Worm (Caenorhabditis elegans): ENCODE data around the gene pld-1.

Gene pld-1

DNA sequence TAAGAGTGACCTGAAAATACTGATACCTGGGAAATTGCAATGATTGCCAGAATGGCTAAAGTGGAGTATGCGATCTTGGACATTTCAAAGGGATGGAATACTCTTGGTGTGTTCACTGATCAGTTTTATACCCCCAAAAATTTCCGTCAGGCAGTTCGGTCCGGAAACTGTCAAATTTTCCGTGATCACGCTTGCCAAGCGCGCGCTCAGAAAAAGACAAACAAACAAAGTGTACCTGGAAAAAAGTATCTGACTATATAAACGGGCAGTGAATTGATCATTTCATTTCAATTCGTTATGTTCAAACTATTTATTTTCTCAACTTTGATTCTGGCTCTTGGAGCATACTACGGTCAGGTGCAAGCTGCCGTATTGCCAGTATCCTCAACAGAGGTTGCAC is 10.2 kb upstream of the pld-1 start, which contains the start of the genes idpb-3 and idpb-1:
TSS of gene idpb-3 (minus strand) at position 101 of the 400 bp plus-strand sequence.
TSS of gene idpb-1 (plus strand) at position 284 of the 400 bp plus-strand sequence.
- no peak for TF ChIP-seq rbr-2 (tag; optimal IDR thresholded peaks at IDR 0.05)
- no peak for TF ChIP-seq ces-1 (GFP tag; optimal IDR thresholded peaks at IDR 0.05)
- TF ChIP-seq aha-1 (tag) = peak; percentile 51
- TF ChIP-seq lin-29 (GFP tag; IDR thresholded peaks at IDR 0.05) = no peak
- TF ChIP-seq ceh-20 (GFP tag; IDR thresholded peaks at IDR 0.05) = no peak

DNA sequence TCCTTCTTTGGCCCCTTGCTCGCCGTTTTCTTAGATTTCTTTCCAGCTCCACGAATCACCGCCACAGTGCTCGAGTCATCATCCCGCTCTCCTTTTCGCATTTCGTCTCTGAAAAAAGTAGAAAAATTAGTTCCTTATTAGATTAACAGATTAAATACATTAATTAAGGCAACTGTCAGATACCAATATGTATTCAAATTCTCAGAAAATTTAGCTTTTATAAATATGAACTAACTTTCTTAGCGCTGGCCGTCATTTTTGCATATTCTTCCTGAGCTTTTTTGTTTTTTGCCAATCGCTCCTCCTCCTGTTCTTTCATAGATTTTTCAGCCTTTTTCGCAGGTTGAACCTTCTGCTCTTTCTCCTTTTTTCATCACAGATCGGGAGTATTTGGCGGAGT is 8.2 kb upstream of the pld-1 start, which contains the start of gene C04G6.6:
TSS of gene C04G6.6 (minus strand) at position 101 of the 400 bp plus-strand sequence.
- TF ChIP-seq set-16 (GFP tag; IDR thresholded peaks at IDR 0.05) (no peak), F26F4.8 (GFP tag; conservative IDR thresholded peaks at IDR 0.05) (no peak), dve-1 (tag; optimal IDR thresholded peaks at IDR 0.05; ENCODE audit: insufficient read depth) (no peak), nhr-237 (tag; optimal IDR thresholded peaks at IDR 0.05) (no peak), nhr-111 (GFP tag; optimal IDR thresholded peaks at IDR 0.05) (no peak), ceh-62 (tag; optimal IDR thresholded peaks at IDR 0.05) (no peak), nhr-102 (tag; optimal IDR thresholded peaks at IDR 0.05) (no peak), ceh-82 (tag; optimal IDR thresholded peaks at IDR 0.05) (no peak), vab-7 (GFP tag; IDR thresholded peaks at IDR 0.05) (no peak), mdl-1 (tag; optimal IDR thresholded peaks at IDR 0.05) (no peak), nhr-11 (tag; optimal IDR thresholded peaks at IDR 0.05) (no peak), skn-1 (tag; optimal IDR thresholded peaks at IDR 0.05) (no peak), T20F7.1 (GFP tag; optimal IDR thresholded peaks at IDR 0.05) (no peak), daf-19 (GFP tag; conservative IDR thresholded peaks at IDR 0.05) (no peak), arid-1 (GFP tag; conservative IDR thresholded peaks at IDR 0.05) (no peak), fos-1 (tag; optimal IDR thresholded peaks at IDR 0.05) (no peak), lin-15B (tag; optimal IDR thresholded peaks at IDR 0.05) (no peak), zag-1 (tag; optimal IDR thresholded peaks at IDR 0.05) (no peak)

DNA sequence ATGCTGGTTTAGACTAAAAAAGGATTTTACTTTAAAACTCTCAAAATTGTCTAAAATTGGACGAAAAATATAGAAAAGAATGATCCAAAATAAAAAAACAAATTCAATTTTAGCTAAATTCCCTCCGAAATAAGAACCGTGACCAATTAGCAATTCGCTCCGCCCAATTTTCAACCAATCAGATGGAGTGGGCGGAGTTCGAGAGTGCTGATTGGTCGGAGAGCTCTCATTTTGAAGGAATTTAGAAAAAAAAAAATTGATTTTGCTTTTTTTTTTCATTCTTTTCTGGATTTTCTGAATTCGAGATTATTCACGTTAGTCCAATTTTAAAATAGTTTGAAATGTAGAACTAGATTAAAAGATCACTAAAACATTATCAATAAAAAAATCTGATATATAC is 7.5 kb upstream of the pld-1 start:
- TF ChIP-seq dve-1 (tag; optimal IDR thresholded peaks at IDR 0.05; ENCODE audit: insufficient read depth) = no peak
- peak in 1 of 2 experiments; percentile 73 for TF ChIP-seq unc-62 (GFP tag; optimal IDR thresholded peaks at IDR 0.05 in 1 of 2)
- no peak for TF ChIP-seq unc-62 (tag; optimal IDR thresholded peaks at IDR 0.05)
- TF ChIP-seq zip-2 (tag; optimal IDR thresholded peaks at IDR 0.05) = no peak

DNA sequence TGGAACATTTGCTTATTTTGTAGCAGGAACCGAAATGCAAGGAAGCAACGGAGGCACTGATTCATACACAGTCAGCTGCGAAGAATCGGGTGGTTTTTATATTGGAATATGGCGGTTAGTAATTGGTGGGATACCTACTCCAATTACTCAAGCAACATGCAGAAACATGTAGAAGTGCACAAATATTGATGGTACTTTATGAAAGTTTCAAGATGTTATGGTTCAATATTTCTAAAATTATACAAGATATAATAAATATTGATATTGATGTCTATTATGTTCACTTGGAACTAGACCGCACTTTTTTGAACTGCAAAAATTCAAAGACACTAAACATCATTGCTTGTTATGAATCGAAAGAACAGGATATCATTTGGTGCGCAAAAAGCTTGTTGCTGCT is 2.5 kb upstream of the pld-1 start, which contains the start of gene C04G6.13:
TSS of gene C04G6.13 (plus strand) at position 301 of the 400 bp plus-strand sequence.
- TF ChIP-seq ceh-62 (tag; optimal IDR thresholded peaks at IDR 0.05) (no peak), fos-1 (tag; optimal IDR thresholded peaks at IDR 0.05) (no peak), ztf-11 (tag; optimal IDR thresholded peaks at IDR 0.05) (no peak), dmd-9 (GFP tag; IDR thresholded peaks at IDR 0.05) (no peak), unc-62 (GFP tag; optimal IDR thresholded peaks at IDR 0.05 in 1 of 2) (peak in 1 of 2 experiments; percentile 35), unc-62 (tag; optimal IDR thresholded peaks at IDR 0.05) (no peak)

DNA sequence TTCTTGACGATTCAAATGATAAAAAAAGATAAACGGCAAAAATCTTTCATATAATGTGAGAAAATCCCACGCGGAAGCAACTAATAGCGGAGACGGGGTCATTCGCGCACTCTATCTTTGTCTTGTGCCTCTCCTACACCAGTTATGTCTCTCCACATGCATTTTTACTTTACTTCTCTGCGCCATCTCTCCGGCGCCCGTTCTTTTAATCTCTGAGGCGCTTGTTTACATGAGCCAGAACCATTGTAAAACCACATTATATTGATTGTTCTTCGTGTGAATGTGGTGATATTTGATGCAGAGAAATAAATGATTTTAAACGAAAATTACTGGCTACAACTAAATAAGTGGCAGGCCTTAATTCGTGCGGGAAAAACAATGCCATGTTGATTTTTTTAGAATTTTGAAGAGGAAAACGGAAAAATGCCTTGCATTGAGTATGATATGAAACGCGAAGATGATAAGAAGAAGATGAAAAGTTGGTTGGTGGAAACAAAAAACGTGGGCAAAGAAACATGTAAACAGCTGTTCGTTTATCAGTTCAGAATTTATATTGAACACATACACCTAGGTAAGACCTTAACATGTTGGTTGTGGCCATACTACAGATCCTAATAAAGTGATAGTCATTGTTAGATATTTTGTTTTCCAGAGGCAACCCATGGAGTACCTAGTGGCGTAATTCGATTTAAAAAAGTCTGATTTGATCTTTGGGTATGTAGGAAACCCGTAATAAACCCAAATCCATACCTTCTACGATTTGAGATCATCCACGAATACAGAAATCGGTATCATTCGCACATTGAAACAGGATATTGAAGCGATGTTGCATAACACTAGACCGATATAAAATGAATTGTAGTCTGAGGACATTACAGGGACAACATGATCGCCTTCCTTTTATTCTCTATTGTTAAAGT is 1.1 kb upstream of the pld-1 start, which contains the start of gene C04G6.2:
TSS of gene C04G6.2 (plus strand) at position 870 of the 920 bp plus-strand sequence.
- TF ChIP-seq snpc-1.2 (GFP tag; IDR thresholded peaks at IDR 0.05) (no peak), ceh-82 (tag; optimal IDR thresholded peaks at IDR 0.05) (no peak), spr-1 (tag; optimal IDR thresholded peaks at IDR 0.05) (no peak), nhr-10 (tag; optimal IDR thresholded peaks at IDR 0.05) (no peak), lin-39 (tag; optimal IDR thresholded peaks at IDR 0.05) (no peak), pha-4 (GFP tag; IDR thresholded peaks at IDR 0.05) (no peak), pha-4 (tag; optimal IDR thresholded peaks at IDR 0.05) (peak; percentile 34), zfp-2 (tag; optimal IDR thresholded peaks at IDR 0.05) (no peak), tag-97 (GFP tag; IDR thresholded peaks at IDR 0.05) (no peak), cey-2 (tag; optimal IDR thresholded peaks at IDR 0.05; ENCODE audit: borderline replicate concordance, insufficient read depth) (no peak), dpl-1 (GFP tag; optimal IDR thresholded peaks at IDR 0.05) (peak; percentile 7), gei-8 (GFP tag; optimal IDR thresholded peaks at IDR 0.05) (no peak), nhr-111 (GFP tag; optimal IDR thresholded peaks at IDR 0.05) (no peak), lin-1 (GFP tag; IDR thresholded peaks at IDR 0.05) (0 out of 2 replicates have a peak, but pooled peaks have one; percentile 10), hlh-11 (tag; optimal IDR thresholded peaks at IDR 0.05) (peak; percentile 75), egl-27 (tag; optimal IDR thresholded peaks at IDR 0.05) (no peak), lsy-2 (tag; optimal IDR thresholded peaks at IDR 0.05) (peak in 1 of 2 experiments; percentile 17), set-16 (GFP tag; IDR thresholded peaks at IDR 0.05) (no peak)

All from whole organism, L4 larva.